Fruit fly (Drosophila melanogaster) whole organism, wandering third instar larva: ENCODE results near the gene pit.

Experiments used
- Abd-B ChIP-seq: fragments of >200 bp; optimal IDR thresholded peaks from 2 replicates; lab custom pipeline; 2017; ENCODE audit warnings: missing biosample characterization, missing genetic modification characterization
- CG32264 ChIP-seq: fragments of 200-800 bp; sonication (Bioruptor generic); optimal IDR thresholded peaks from 2 replicates; lab custom pipeline; 2016; ENCODE audit warnings: missing biosample characterization, missing genetic modification characterization
- CrebA ChIP-seq: fragments of 200-800 bp; sonication (Bioruptor generic); optimal IDR thresholded peaks from 2 replicates; lab custom pipeline; 2016; ENCODE audit warnings: missing biosample characterization, mild to moderate bottlenecking, missing genetic modification characterization, borderline replicate concordance
- Dfd ChIP-seq: fragments of >200 bp; optimal IDR thresholded peaks from 2 replicates; lab custom pipeline; 2017; ENCODE audit warnings: missing biosample characterization, missing genetic modification characterization
- Dif ChIP-seq: fragments of 200-275, 200-300 bp; sonication (Bioruptor generic); optimal IDR thresholded peaks from 2 replicates; lab custom pipeline; 2018; ENCODE audit warnings: missing biosample characterization, missing genetic modification characterization; ENCODE audit not compliant: partially characterized antibody
- HLH106 ChIP-seq: fragments of 200-800 bp; optimal IDR thresholded peaks from 3 replicates; lab custom pipeline; 2019; ENCODE audit warnings: missing biosample characterization, mild to moderate bottlenecking, missing genetic modification characterization, moderate library complexity
- Hr78 ChIP-seq: fragments of >200 bp; optimal IDR thresholded peaks from 2 replicates; lab custom pipeline; 2017; ENCODE audit warnings: missing biosample characterization, missing genetic modification characterization
- Hr83 ChIP-seq: fragments of 200-300 bp; sonication (Bioruptor generic); optimal IDR thresholded peaks from 2 replicates; lab custom pipeline; 2016; ENCODE audit warnings: missing biosample characterization, mild to moderate bottlenecking, missing genetic modification characterization, moderate library complexity; ENCODE audit not compliant: poor library complexity, severe bottlenecking
- Jra ChIP-seq: sonication (Bioruptor generic); optimal IDR thresholded peaks from 2 replicates; lab custom pipeline; 2016; ENCODE audit warnings: missing biosample characterization, missing genetic modification characterization
- Mio ChIP-seq: sonication (Bioruptor generic); optimal IDR thresholded peaks from 2 replicates; lab custom pipeline; 2016; ENCODE audit warnings: missing biosample characterization, missing genetic modification characterization
- N ChIP-seq: fragments of >200 bp; optimal IDR thresholded peaks from 2 replicates; lab custom pipeline; 2018; ENCODE audit warnings: missing biosample characterization, missing external identifiers, missing genetic modification characterization
- OdsH ChIP-seq: fragments of 200-800 bp; sonication (Bioruptor generic); optimal IDR thresholded peaks from 2 replicates; lab custom pipeline; 2016; ENCODE audit warnings: missing biosample characterization, mild to moderate bottlenecking, missing genetic modification characterization
- Rel ChIP-seq, 2 experiments: fragments of 200-800 bp; sonication (Bioruptor generic) in 1 of 2; optimal IDR thresholded peaks; 2 replicates in 1 of 2; 3 replicates in 1 of 2; lab custom pipeline; 2016 to 2019; ENCODE audit warnings: mild to moderate bottlenecking in 2 of 2, missing biosample characterization in 2 of 2, missing genetic modification characterization in 2 of 2, moderate library complexity in 1 of 2
- Sp1 ChIP-seq: fragments of 200-800 bp; sonication (Bioruptor generic); optimal IDR thresholded peaks from 3 replicates; lab custom pipeline; 2019; ENCODE audit warnings: missing biosample characterization, mild to moderate bottlenecking, missing genetic modification characterization, moderate library complexity
- Vsx2 ChIP-seq: fragments of 200-300, 225-300 bp; sonication (Bioruptor generic); optimal IDR thresholded peaks from 2 replicates; lab custom pipeline; 2018; ENCODE audit warnings: missing biosample characterization, missing genetic modification characterization; ENCODE audit not compliant: partially characterized antibody
- br ChIP-seq: fragments of 200-800 bp; sonication (Bioruptor generic); optimal IDR thresholded peaks from 2 replicates; lab custom pipeline; 2016; ENCODE audit warnings: missing biosample characterization, missing genetic modification characterization
- brk ChIP-seq: fragments of 200-800 bp; sonication (Bioruptor generic); optimal IDR thresholded peaks from 2 replicates; lab custom pipeline; 2016; ENCODE audit warnings: missing biosample characterization, mild to moderate bottlenecking, missing genetic modification characterization
- dl ChIP-seq, 2 experiments: fragments of 175-275, 200-275 bp in 1 of 2; fragments of 200-275 bp in 1 of 2; sonication (Bioruptor generic); optimal IDR thresholded peaks; lab custom pipeline; 2018; ENCODE audit warnings: mild to moderate bottlenecking in 2 of 2, missing biosample characterization in 2 of 2, missing genetic modification characterization in 2 of 2, moderate library complexity in 2 of 2; ENCODE audit not compliant: partially characterized antibody in 2 of 2, insufficient read depth in 1 of 2
- dsf ChIP-seq: sonication (Bioruptor generic); optimal IDR thresholded peaks from 2 replicates; lab custom pipeline; 2016; ENCODE audit warnings: missing biosample characterization, missing genetic modification characterization, borderline replicate concordance
- ey ChIP-seq: fragments of 200-800 bp; sonication (Bioruptor generic); optimal IDR thresholded peaks from 2 replicates; lab custom pipeline; 2016; ENCODE audit warnings: missing biosample characterization, missing genetic modification characterization
- foxo ChIP-seq, 2 experiments: fragments of 200-800 bp; sonication (Bioruptor generic); optimal IDR thresholded peaks; 2 replicates in 1 of 2; 3 replicates in 1 of 2; lab custom pipeline; 2016 to 2017; ENCODE audit warnings: missing biosample characterization in 2 of 2, missing genetic modification characterization in 2 of 2
- h ChIP-seq: fragments of 200-800 bp; sonication (Bioruptor generic); optimal IDR thresholded peaks from 3 replicates; lab custom pipeline; 2016; ENCODE audit warnings: missing biosample characterization, mild to moderate bottlenecking, missing genetic modification characterization
- jim ChIP-seq: fragments of 175-275, 200-325 bp; sonication (Bioruptor generic); optimal IDR thresholded peaks from 2 replicates; lab custom pipeline; 2016; ENCODE audit warnings: missing biosample characterization, mild to moderate bottlenecking, missing genetic modification characterization
- lola ChIP-seq: fragments of >200 bp; optimal IDR thresholded peaks from 2 replicates; lab custom pipeline; 2017; ENCODE audit warnings: missing biosample characterization, missing genetic modification characterization
- psq ChIP-seq: fragments of 200-800 bp; sonication (Bioruptor generic); optimal IDR thresholded peaks from 3 replicates; lab custom pipeline; 2017; ENCODE audit warnings: missing biosample characterization, mild to moderate bottlenecking, missing genetic modification characterization, moderate library complexity
- rgr ChIP-seq: fragments of 200-800 bp; sonication (Bioruptor generic); optimal IDR thresholded peaks from 3 replicates; lab custom pipeline; 2016; ENCODE audit warnings: missing biosample characterization, mild to moderate bottlenecking, missing genetic modification characterization
- tai ChIP-seq: sonication (Bioruptor generic); optimal IDR thresholded peaks from 2 replicates; lab custom pipeline; 2016; ENCODE audit warnings: missing biosample characterization, missing genetic modification characterization
- usp ChIP-seq: fragments of >200 bp; optimal IDR thresholded peaks from 2 replicates; lab custom pipeline; 2017; ENCODE audit warnings: missing biosample characterization, missing genetic modification characterization
- woc ChIP-seq: sonication (Bioruptor generic); optimal IDR thresholded peaks from 2 replicates; lab custom pipeline; 2016; ENCODE audit warnings: missing biosample characterization, mild to moderate bottlenecking, missing genetic modification characterization

The pit gene

dm6 chr3R:22053202-22053601, 19.1 kb downstream of the pit start:
- no peak for TF ChIP-seq psq (GFP tag; lab: Kevin White, UChicago)

dm6 chr3R:22053740-22054139, 19.6 kb downstream of the pit start:
- TF ChIP-seq N (GFP tag; lab: Kevin White, UChicago) (no peak), tai (GFP tag; lab: Kevin White, UChicago) (no peak), CG32264 (no peak), dsf (GFP tag; lab: Kevin White, UChicago) (no peak), usp (GFP tag; lab: Kevin White, UChicago) (no peak), dl (GFP tag; optimal IDR thresholded peaks at IDR 0.05; lab: Kevin White, UChicago; ENCODE audit: insufficient read depth in 1 of 2, partially characterized antibody in 2 of 2) (no peak), Dif (GFP tag; lab: Kevin White, UChicago) (no peak), HLH106 (tag; lab: Kevin White, UChicago) (no peak), Rel (GFP tag; optimal IDR thresholded peaks at IDR 0.05; lab: Kevin White, UChicago) (no peak), Rel (tag; optimal IDR thresholded peaks at IDR 0.05; lab: Kevin White, UChicago) (no peak), lola (GFP tag; lab: Kevin White, UChicago) (no peak), woc (no peak), Abd-B (GFP tag; lab: Kevin White, UChicago) (no peak), ey (no peak), Mio (GFP tag; lab: Kevin White, UChicago) (no peak), Jra (no peak), Vsx2 (GFP tag; lab: Kevin White, UChicago) (no peak), OdsH (GFP tag; lab: Kevin White, UChicago) (no peak), rgr (GFP tag; lab: Kevin White, UChicago) (no peak), Hr83 (no peak)

- no peak for TF ChIP-seq CrebA
- TF ChIP-seq rgr (GFP tag; lab: Kevin White, UChicago), result peak; percentile 46
- TF ChIP-seq foxo (GFP tag; optimal IDR thresholded peaks at IDR 0.05; lab: Kevin White, UChicago), result peak in 1 of 2 experiments; percentile 0
- peak; percentile 25 for TF ChIP-seq h
- no peak for TF ChIP-seq Dfd
- TF ChIP-seq OdsH (GFP tag; lab: Kevin White, UChicago), result peak; percentile 26
- TF ChIP-seq brk, result no peak
- TF ChIP-seq usp (GFP tag; lab: Kevin White, UChicago), result no peak
- TF ChIP-seq Hr83, result peak; percentile 67
These were observed 23.0 kb downstream of the pit start for dm6 chr3R:22057083-22057482.

dm6 chr3R:22066440-22066839, 32.3 kb downstream of the pit start:
- TF ChIP-seq Dif (GFP tag; lab: Kevin White, UChicago), result no peak
- no peak for TF ChIP-seq jim (GFP tag; lab: Kevin White, UChicago)
- TF ChIP-seq Sp1 (GFP tag; lab: Kevin White, UChicago), result no peak
- no peak for TF ChIP-seq Rel (GFP tag; optimal IDR thresholded peaks at IDR 0.05; lab: Kevin White, UChicago)
- peak; percentile 10 for TF ChIP-seq Rel (tag; optimal IDR thresholded peaks at IDR 0.05; lab: Kevin White, UChicago)

- TF ChIP-seq Mio (GFP tag; lab: Kevin White, UChicago) (no peak), Hr83 (peak; percentile 25), Hr78 (GFP tag; lab: Kevin White, UChicago) (no peak), br (GFP tag; lab: Kevin White, UChicago) (no peak), lola (GFP tag; lab: Kevin White, UChicago) (no peak)
These were observed 33.1 kb downstream of the pit start for dm6 chr3R:22067235-22067634.

DNA sequence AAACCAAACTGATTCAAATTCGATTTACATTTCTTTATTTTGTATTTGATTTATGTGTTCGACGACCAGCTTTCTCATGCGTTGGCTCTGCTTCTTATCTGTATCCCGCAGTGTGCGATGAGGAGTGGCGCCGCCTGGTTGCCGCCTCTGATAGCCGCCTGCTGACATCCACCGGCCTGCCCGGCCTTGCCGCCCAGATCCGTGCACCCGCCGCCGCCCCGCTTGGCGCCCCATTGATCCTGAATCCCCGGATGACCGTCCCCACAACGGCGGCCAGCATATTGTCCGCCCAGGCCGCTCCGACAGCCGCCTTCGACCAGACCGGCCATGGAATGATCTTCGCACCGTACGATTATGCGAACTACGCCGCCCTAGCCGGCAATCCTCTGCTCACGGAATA, 37.5 kb downstream of the pit start:
- TF ChIP-seq jim (GFP tag; lab: Kevin White, UChicago) (no peak), Dfd (peak; percentile 82)
